Worm (Caenorhabditis elegans) whole organism, young adult: ENCODE results near the gene lact-2.

ENCODE experiments used
- attf-3 ChIP-seq: fragments of 200-800 bp; sonication (Bioruptor generic); conservative IDR thresholded peaks from 2 replicates; pipeline ENCODE4 v1.3.6; 2022; ENCODE audit warnings: missing genetic modification reagents, missing genetic modification characterization, missing compliant biosample characterization
- rcor-1 ChIP-seq: fragments of 200-800 bp; sonication (Bioruptor generic); IDR thresholded peaks from 2 replicates; pipeline ENCODE4 v1.3.6; 2022; ENCODE audit warnings: missing genetic modification reagents, missing genetic modification characterization, missing compliant biosample characterization

The lact-2 gene

ce11 chrII:10147502-10147901 is 52.8 kb downstream of the lact-2 start:
- TF ChIP-seq attf-3 (GFP tag; lab: Robert Waterston, UW) (no peak), rcor-1 (GFP tag; lab: Robert Waterston, UW) (no peak)
